Worm (Caenorhabditis elegans): ENCODE data around the gene W09G12.7.

W09G12.7 gene

DNA sequence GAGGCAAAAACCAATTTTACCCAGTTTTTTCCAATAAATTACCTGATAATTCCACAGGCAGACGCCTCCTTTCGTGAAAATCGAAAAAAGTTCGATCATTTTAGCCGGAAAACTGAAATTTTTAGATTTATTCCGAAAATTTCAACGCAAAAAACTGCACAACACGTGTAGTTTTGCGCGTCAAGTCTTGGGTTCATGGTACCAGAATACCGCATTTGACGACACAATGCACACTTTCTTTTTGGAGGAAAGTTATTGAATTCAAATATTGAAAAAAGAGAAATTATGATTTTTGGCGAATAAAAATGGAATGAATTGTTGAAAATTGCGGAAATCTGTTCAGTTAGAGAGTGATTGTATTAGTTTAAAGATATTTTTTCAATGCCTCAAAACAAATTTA lies 10.8 kb downstream of the W09G12.7 start, which contains the start of gene F38A1.8 (continued):
- no peak for TF ChIP-seq peb-1 (tag; optimal IDR thresholded peaks at IDR 0.05)
- peak; percentile 65 for TF ChIP-seq nhr-129 (tag; optimal IDR thresholded peaks at IDR 0.05)
- TF ChIP-seq unc-62 (GFP tag; optimal IDR thresholded peaks at IDR 0.05), result no peak
- TF ChIP-seq ceh-16 (tag; optimal IDR thresholded peaks at IDR 0.05), result peak; percentile 5
- TF ChIP-seq ztf-11 (tag; optimal IDR thresholded peaks at IDR 0.05), result no peak
- no peak for TF ChIP-seq nhr-237 (tag; optimal IDR thresholded peaks at IDR 0.05)
- TF ChIP-seq elt-3 (tag; optimal IDR thresholded peaks at IDR 0.05), result no peak
- TF ChIP-seq mdl-1 (tag; optimal IDR thresholded peaks at IDR 0.05), result peak in 1 of 2 experiments; percentile 27

DNA sequence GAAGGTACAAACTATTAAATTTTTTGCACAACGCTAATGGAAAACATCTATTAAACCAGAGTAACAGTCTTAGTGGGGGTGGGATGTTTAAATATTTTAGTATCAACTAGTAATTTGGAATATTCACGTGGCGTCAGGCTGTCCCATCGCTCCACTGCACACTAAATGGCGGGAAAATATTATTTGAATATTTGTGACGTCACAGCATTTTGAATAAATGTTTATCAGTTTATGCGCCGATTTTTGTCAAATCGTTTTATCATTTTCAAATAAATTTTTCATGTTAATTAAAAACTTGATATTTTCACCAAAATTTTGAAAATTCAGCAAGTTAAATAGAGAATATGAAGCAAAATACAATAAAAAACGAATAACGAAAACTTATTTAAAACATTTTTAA lies 14.4 kb downstream of the W09G12.7 start, which contains the start of gene F38A1.15:
TSS of gene F38A1.15 (minus strand) at position 101 of the 400 bp plus-strand sequence.
- TF ChIP-seq blmp-1 (tag; optimal IDR thresholded peaks at IDR 0.05; ENCODE audit: insufficient read depth) (no peak), unc-55 (GFP tag; optimal IDR thresholded peaks at IDR 0.05) (no peak)

DNA sequence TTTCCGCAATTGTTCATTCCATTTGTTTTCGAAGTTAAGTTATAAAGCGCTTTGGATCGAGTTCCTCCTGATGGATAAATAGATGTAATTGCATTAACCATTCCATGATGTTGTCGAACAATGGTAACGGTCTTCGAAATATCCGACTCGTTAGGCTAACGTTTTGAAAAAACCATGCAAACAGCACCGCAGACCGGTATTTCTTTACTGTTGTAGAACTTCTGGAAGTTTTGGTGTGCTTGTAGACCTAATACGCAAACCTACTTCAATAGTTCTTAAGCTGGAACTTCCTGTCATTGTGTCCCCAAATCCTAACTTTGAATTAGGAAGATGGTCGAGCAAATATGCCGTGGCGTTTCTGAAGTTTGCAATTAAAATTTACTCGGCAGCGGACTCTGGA lies 16.4 kb downstream of the W09G12.7 start, which contains the start of gene F38A1.9:
TSS of gene F38A1.9 (minus strand) at position 101 of the 400 bp plus-strand sequence.
- TF ChIP-seq dmd-4 (tag; optimal IDR thresholded peaks at IDR 0.05), result no peak
- TF ChIP-seq sma-9 (GFP tag; optimal IDR thresholded peaks at IDR 0.05), result no peak
- no peak for TF ChIP-seq sma-9 (tag; optimal IDR thresholded peaks at IDR 0.05)
- no peak for TF ChIP-seq elt-1 (tag; optimal IDR thresholded peaks at IDR 0.05)
- no peak for TF ChIP-seq lin-39 (tag; optimal IDR thresholded peaks at IDR 0.05)
- TF ChIP-seq sma-3 (GFP tag; optimal IDR thresholded peaks at IDR 0.05), result no peak
- TF ChIP-seq zag-1 (tag; optimal IDR thresholded peaks at IDR 0.05), result no peak
- no peak for TF ChIP-seq ceh-16 (tag; optimal IDR thresholded peaks at IDR 0.05)
- no peak for TF ChIP-seq lsy-2 (tag; optimal IDR thresholded peaks at IDR 0.05)
- no peak for TF ChIP-seq gmeb-1 (tag; optimal IDR thresholded peaks at IDR 0.05)
- no peak for TF ChIP-seq ama-1 (optimal IDR thresholded peaks at IDR 0.05)
- no peak for TF ChIP-seq skn-1 (tag; optimal IDR thresholded peaks at IDR 0.05)
- TF ChIP-seq unc-62 (GFP tag; optimal IDR thresholded peaks at IDR 0.05), result no peak
- TF ChIP-seq blmp-1 (tag; optimal IDR thresholded peaks at IDR 0.05; ENCODE audit: insufficient read depth), result no peak
- no peak for TF ChIP-seq nhr-21 (tag; optimal IDR thresholded peaks at IDR 0.05)
- no peak for TF ChIP-seq nhr-25 (tag; optimal IDR thresholded peaks at IDR 0.05)
- TF ChIP-seq lin-11 (tag; optimal IDR thresholded peaks at IDR 0.05), result no peak
- no peak for TF ChIP-seq R02D3.7 (tag; optimal IDR thresholded peaks at IDR 0.05)
- no peak for TF ChIP-seq sem-4 (tag; optimal IDR thresholded peaks at IDR 0.05)
- TF ChIP-seq nhr-77 (tag; optimal IDR thresholded peaks at IDR 0.05), result no peak

DNA sequence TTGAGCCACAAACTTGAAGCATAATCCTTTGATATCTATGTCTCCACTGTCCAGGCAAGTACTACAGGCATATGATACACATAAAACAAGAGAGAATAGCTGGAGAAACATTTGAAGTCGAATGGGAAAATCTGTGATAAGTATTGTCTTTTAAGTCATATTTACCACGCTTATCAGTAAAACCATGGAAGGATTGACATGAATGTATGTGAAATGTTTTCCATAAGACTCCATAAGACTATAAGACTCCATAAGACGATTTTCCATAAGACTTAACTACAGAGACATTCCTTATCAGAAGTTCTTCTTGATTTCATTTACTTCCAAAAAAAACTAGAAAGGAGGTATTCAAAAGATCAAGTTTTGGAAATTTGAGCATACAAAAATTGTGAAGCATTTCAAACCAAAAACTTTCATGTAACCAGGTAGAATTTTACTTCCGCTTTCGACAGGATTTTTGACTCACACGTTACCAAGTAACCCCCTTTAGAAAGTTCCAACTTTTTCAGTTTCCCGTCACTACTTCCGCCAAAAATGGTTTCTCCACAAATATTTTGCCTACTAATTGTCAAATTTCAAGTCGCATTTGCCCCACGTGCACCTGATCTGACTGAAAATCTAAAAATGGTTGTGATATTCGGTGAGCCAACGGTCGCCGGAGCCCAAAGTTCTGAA lies 18.0 kb downstream of the W09G12.7 start, which contains the start of the genes clec-165 and F38A1.11:
TSS of gene clec-165 (minus strand) at position 125 of the 675 bp plus-strand sequence.
TSS of gene F38A1.11 (plus strand) at position 625 of the 675 bp plus-strand sequence.
- TF ChIP-seq sma-3 (GFP tag; optimal IDR thresholded peaks at IDR 0.05) (no peak), fos-1 (tag; optimal IDR thresholded peaks at IDR 0.05) (peak; percentile 15), ZK546.5 (tag; optimal IDR thresholded peaks at IDR 0.05) (no peak)

DNA sequence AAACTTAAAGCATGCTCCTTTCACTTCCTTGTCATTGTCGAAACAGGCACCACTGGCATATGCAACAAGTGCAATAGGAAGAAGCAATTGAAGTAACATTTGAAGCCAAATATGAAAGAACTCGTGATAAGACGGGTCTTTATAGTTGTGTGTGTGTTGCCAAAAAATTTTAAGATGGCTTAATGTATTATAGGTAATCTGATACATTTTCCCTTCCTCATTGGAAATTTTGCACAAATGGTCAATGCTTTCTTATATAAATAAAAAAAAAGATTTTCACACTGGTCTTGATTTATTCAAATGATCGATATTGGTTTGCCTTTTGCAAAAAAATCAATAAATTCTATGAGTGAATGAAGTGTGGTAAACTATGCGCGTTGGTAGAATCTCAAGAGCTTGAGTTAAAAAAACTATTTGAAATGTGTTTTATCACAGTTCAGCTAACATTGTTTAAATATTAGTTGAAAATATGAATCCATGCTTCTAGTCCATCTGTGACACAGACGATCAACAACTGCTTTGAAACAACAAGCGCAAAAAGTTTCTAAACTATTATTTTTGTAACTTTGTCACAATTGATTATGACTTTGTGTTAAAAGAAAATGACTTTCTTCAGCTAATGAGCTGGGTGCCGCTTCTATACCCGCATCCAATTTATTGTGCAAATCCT lies 22.5 kb downstream of the W09G12.7 start, which contains the start of the genes clec-166 and F38A1.6:
TSS of gene clec-166 (minus strand) at position 101 of the 670 bp plus-strand sequence.
TSS of gene F38A1.6 (plus strand) at position 620 of the 670 bp plus-strand sequence.
- TF ChIP-seq elt-3 (tag; optimal IDR thresholded peaks at IDR 0.05), result no peak
- TF ChIP-seq nhr-11 (tag; optimal IDR thresholded peaks at IDR 0.05), result no peak
- TF ChIP-seq dmd-4 (tag; optimal IDR thresholded peaks at IDR 0.05), result no peak
- TF ChIP-seq R02D3.7 (tag; optimal IDR thresholded peaks at IDR 0.05), result no peak
- TF ChIP-seq nhr-129 (tag; optimal IDR thresholded peaks at IDR 0.05), result no peak
- TF ChIP-seq aly-2 (tag; optimal IDR thresholded peaks at IDR 0.05), result no peak
- no peak for TF ChIP-seq mbf-1 (tag; optimal IDR thresholded peaks at IDR 0.05)
- TF ChIP-seq ztf-4 (tag; optimal IDR thresholded peaks at IDR 0.05), result no peak
- no peak for TF ChIP-seq nhr-6 (tag; optimal IDR thresholded peaks at IDR 0.05)
- no peak for TF ChIP-seq peb-1 (tag; optimal IDR thresholded peaks at IDR 0.05)
- no peak for TF ChIP-seq sma-3 (GFP tag; optimal IDR thresholded peaks at IDR 0.05)
- TF ChIP-seq F13H6.1 (tag; optimal IDR thresholded peaks at IDR 0.05), result no peak
- no peak for TF ChIP-seq unc-39 (tag; optimal IDR thresholded peaks at IDR 0.05)
- TF ChIP-seq gmeb-1 (tag; optimal IDR thresholded peaks at IDR 0.05), result no peak
- no peak for TF ChIP-seq blmp-1 (tag; optimal IDR thresholded peaks at IDR 0.05; ENCODE audit: insufficient read depth)
- TF ChIP-seq nhr-21 (tag; optimal IDR thresholded peaks at IDR 0.05), result no peak
